Worm (Caenorhabditis elegans): ENCODE results near the gene T17A3.12.

T17A3.12 gene

DNA sequence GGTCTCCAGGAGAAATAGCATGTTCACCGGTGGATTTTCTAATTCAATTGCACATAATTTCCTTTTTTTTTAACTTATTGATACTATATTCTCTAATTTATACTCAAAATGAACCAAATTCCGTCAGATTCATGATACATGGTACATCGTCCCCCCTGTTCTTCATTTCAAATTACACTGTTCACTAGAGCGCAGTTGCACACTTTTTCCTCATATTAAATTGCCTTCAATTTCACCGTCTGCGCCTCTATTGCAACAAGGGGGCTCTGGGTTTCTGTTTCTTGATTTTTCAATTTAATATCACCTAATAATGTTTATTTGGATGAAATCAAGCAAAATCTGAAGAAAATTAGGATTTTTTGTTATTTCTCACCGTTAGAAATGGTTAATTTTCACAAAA lies 13.4 kb downstream of the T17A3.12 start (continued):
- peak; percentile 26; the same call in 1 of the 2 replicates for TF ChIP-seq hmg-1.1 (GFP tag; IDR thresholded peaks at IDR 0.05)
- no peak for TF ChIP-seq tag-97 (GFP tag; IDR thresholded peaks at IDR 0.05)
- no peak for TF ChIP-seq dmd-8 (GFP tag; IDR thresholded peaks at IDR 0.05)
- TF ChIP-seq ZK546.5 (tag; optimal IDR thresholded peaks at IDR 0.05): no peak
- no peak for TF ChIP-seq vab-7 (GFP tag; IDR thresholded peaks at IDR 0.05)
- TF ChIP-seq D1046.2 (GFP tag; IDR thresholded peaks at IDR 0.05): no peak
- TF ChIP-seq fkh-10 (GFP tag; optimal IDR thresholded peaks at IDR 0.05): peak; percentile 20
- TF ChIP-seq saeg-2 (GFP tag; IDR thresholded peaks at IDR 0.05): no peak
- no peak for TF ChIP-seq lin-1 (GFP tag; IDR thresholded peaks at IDR 0.05)
- TF ChIP-seq F49E8.2 (tag; optimal IDR thresholded peaks at IDR 0.05; ENCODE audit: borderline replicate concordance): no peak
- no peak for TF ChIP-seq unc-39 (tag; optimal IDR thresholded peaks at IDR 0.05)
- TF ChIP-seq dmd-9 (GFP tag; IDR thresholded peaks at IDR 0.05): no peak
- no peak for TF ChIP-seq nhr-25 (tag; optimal IDR thresholded peaks at IDR 0.05; ENCODE audit: borderline replicate concordance, insufficient read depth)
- TF ChIP-seq nhr-111 (GFP tag; optimal IDR thresholded peaks at IDR 0.05): no peak
- no peak for TF ChIP-seq sdz-12 (GFP tag; optimal IDR thresholded peaks at IDR 0.05)
- TF ChIP-seq dmd-6 (GFP tag; IDR thresholded peaks at IDR 0.05): no peak
- TF ChIP-seq T26A8.4 (GFP tag; IDR thresholded peaks at IDR 0.05): no peak
- no peak for TF ChIP-seq spr-3 (GFP tag; optimal IDR thresholded peaks at IDR 0.05)
- no peak for TF ChIP-seq tra-1 (GFP tag; IDR thresholded peaks at IDR 0.05)
- no peak for TF ChIP-seq Y48G9A.11 (GFP tag; IDR thresholded peaks at IDR 0.05)
- TF ChIP-seq ZK337.2 (GFP tag; IDR thresholded peaks at IDR 0.05): no peak
- TF ChIP-seq fos-1 (tag; optimal IDR thresholded peaks at IDR 0.05): no peak
- no peak for TF ChIP-seq zip-2 (tag; optimal IDR thresholded peaks at IDR 0.05)
- no peak for TF ChIP-seq skn-1 (tag; optimal IDR thresholded peaks at IDR 0.05)
- TF ChIP-seq mdl-1 (tag; optimal IDR thresholded peaks at IDR 0.05): no peak
- no peak for TF ChIP-seq nhr-10 (tag; optimal IDR thresholded peaks at IDR 0.05)
- TF ChIP-seq lin-29 (GFP tag; IDR thresholded peaks at IDR 0.05): no peak
- TF ChIP-seq dve-1 (tag; optimal IDR thresholded peaks at IDR 0.05; ENCODE audit: insufficient read depth): peak; percentile 81
- peak; percentile 50 for TF ChIP-seq nhr-28 (tag; optimal IDR thresholded peaks at IDR 0.05)
- TF ChIP-seq aha-1 (tag): peak; percentile 78
- no peak for TF ChIP-seq T20F7.1 (GFP tag; optimal IDR thresholded peaks at IDR 0.05)
- TF ChIP-seq egl-27 (tag; optimal IDR thresholded peaks at IDR 0.05): no peak
- TF ChIP-seq rbr-2 (tag; optimal IDR thresholded peaks at IDR 0.05): peak; percentile 62
- TF ChIP-seq ama-1 (optimal IDR thresholded peaks at IDR 0.05): no peak
- TF ChIP-seq nhr-76 (tag; optimal IDR thresholded peaks at IDR 0.05): no peak
- peak; percentile 31 for TF ChIP-seq lin-13 (GFP tag; optimal IDR thresholded peaks at IDR 0.05)
- peak; percentile 36 for TF ChIP-seq hlh-30 (tag; optimal IDR thresholded peaks at IDR 0.05; ENCODE audit: insufficient read depth)
- no peak for TF ChIP-seq zip-11 (GFP tag; IDR thresholded peaks at IDR 0.05)
- TF ChIP-seq spr-1 (tag; optimal IDR thresholded peaks at IDR 0.05): no peak
- no peak for TF ChIP-seq egl-43 (GFP tag; IDR thresholded peaks at IDR 0.05)
- peak; percentile 55 for TF ChIP-seq nhr-6 (tag; optimal IDR thresholded peaks at IDR 0.05)
- TF ChIP-seq ztf-7 (tag; optimal IDR thresholded peaks at IDR 0.05): no peak
- no peak for TF ChIP-seq unc-130 (GFP tag; optimal IDR thresholded peaks at IDR 0.05)
- TF ChIP-seq ztf-11 (tag; optimal IDR thresholded peaks at IDR 0.05): no peak
- no peak for TF ChIP-seq zfp-3 (GFP tag; conservative IDR thresholded peaks at IDR 0.05)
- TF ChIP-seq hlh-11 (tag; optimal IDR thresholded peaks at IDR 0.05): peak; percentile 10
- no peak for TF ChIP-seq madf-9 (GFP tag; conservative IDR thresholded peaks at IDR 0.05)
- TF ChIP-seq lin-39 (tag; optimal IDR thresholded peaks at IDR 0.05): no peak
- no peak for TF ChIP-seq zfp-2 (tag; optimal IDR thresholded peaks at IDR 0.05)
- TF ChIP-seq madf-5 (GFP tag; IDR thresholded peaks at IDR 0.05): no peak
- TF ChIP-seq pqm-1 (tag; optimal IDR thresholded peaks at IDR 0.05): no peak
- TF ChIP-seq R02D3.7 (tag; optimal IDR thresholded peaks at IDR 0.05): no peak
